Fruit fly (Drosophila melanogaster) whole organism, adult: ENCODE measurements around the gene TBC1D5.

ENCODE experiments used
- CG11617 ChIP-seq: fragments of 200-800 bp; sonication (Bioruptor generic); optimal IDR thresholded peaks from 2 replicates; lab custom pipeline; 2017; ENCODE audit warnings: mild to moderate bottlenecking, missing biosample characterization, missing genetic modification reagents, missing genetic modification characterization
- CG12768 ChIP-seq: fragments of 200-800 bp; sonication (Bioruptor generic); optimal IDR thresholded peaks from 2 replicates; lab custom pipeline; 2017; ENCODE audit warnings: missing biosample characterization, missing genetic modification characterization, mild to moderate bottlenecking, moderate library complexity, missing genetic modification reagents
- CG1620 ChIP-seq: fragments of 200-800 bp; sonication (Bioruptor generic); optimal IDR thresholded peaks from 2 replicates; lab custom pipeline; 2016; ENCODE audit warnings: missing biosample characterization, missing genetic modification characterization
- CG5204 ChIP-seq: fragments of 200-800 bp; sonication (Bioruptor generic); optimal IDR thresholded peaks from 2 replicates; lab custom pipeline; 2016; ENCODE audit warnings: missing biosample characterization, missing genetic modification characterization
- CG7101 ChIP-seq: fragments of 200-800 bp; sonication (Bioruptor generic); optimal IDR thresholded peaks from 2 replicates; lab custom pipeline; 2018; ENCODE audit warnings: missing biosample characterization, mild to moderate bottlenecking, missing genetic modification characterization, moderate library complexity
- Clk ChIP-seq: fragments of 200-800 bp; sonication (Bioruptor generic); optimal IDR thresholded peaks from 2 replicates; lab custom pipeline; 2017; ENCODE audit warnings: missing biosample characterization, missing genetic modification characterization
- Crg-1 ChIP-seq: fragments of 200-800 bp; sonication (Bioruptor generic); optimal IDR thresholded peaks from 2 replicates; lab custom pipeline; 2016; ENCODE audit warnings: missing biosample characterization, missing genetic modification characterization
- Hr96 ChIP-seq: fragments of 200-800 bp; sonication (Bioruptor generic); optimal IDR thresholded peaks from 2 replicates; lab custom pipeline; 2016; ENCODE audit warnings: missing biosample characterization, missing genetic modification characterization
- bab1 ChIP-seq: fragments of 200-800 bp; sonication (Bioruptor generic); optimal IDR thresholded peaks from 3 replicates; lab custom pipeline; 2019; ENCODE audit warnings: missing biosample characterization, mild to moderate bottlenecking, missing genetic modification characterization, moderate library complexity
- kay ChIP-seq: fragments of 200-800 bp; sonication (Bioruptor generic); peaks from one replicate; lab custom pipeline; 2016; ENCODE audit warnings: missing biosample characterization, missing genetic modification characterization, borderline replicate concordance
- pad ChIP-seq: fragments of 200-800 bp; sonication (Bioruptor generic); optimal IDR thresholded peaks from 3 replicates; lab custom pipeline; 2017; ENCODE audit warnings: missing biosample characterization, missing genetic modification characterization, mild to moderate bottlenecking, moderate library complexity, missing genetic modification reagents
- tj ChIP-seq: fragments of 200-800 bp; sonication (Bioruptor generic); optimal IDR thresholded peaks from 3 replicates; lab custom pipeline; 2017; ENCODE audit warnings: missing biosample characterization, mild to moderate bottlenecking, missing genetic modification characterization, moderate library complexity

dm6 chr3R:13288763-13289312 lies 17.0 kb upstream of the TBC1D5 start, which contains the start of gene apn:
- TF ChIP-seq pad (GFP tag; lab: Kevin White, UChicago), result no peak
- TF ChIP-seq CG12768 (GFP tag; lab: Kevin White, UChicago), result no peak
- no peak for TF ChIP-seq Hr96 (GFP tag; lab: Kevin White, UChicago)
- no peak for TF ChIP-seq CG1620
- no peak for TF ChIP-seq bab1
- no peak for TF ChIP-seq CG11617 (GFP tag; lab: Kevin White, UChicago)
- TF ChIP-seq kay (GFP tag; lab: Kevin White, UChicago), result no peak
- no peak for TF ChIP-seq CG7101 (tag; lab: Kevin White, UChicago)
- TF ChIP-seq CG5204 (GFP tag; lab: Kevin White, UChicago), result no peak
- no peak for TF ChIP-seq Clk (GFP tag; lab: Kevin White, UChicago)
- TF ChIP-seq Crg-1 (GFP tag; lab: Kevin White, UChicago), result no peak
- TF ChIP-seq tj (GFP tag; lab: Kevin White, UChicago), result no peak
